Fruit fly (Drosophila melanogaster) whole organism, pupa: Measurements from ENCODE around the gene CG16998.

ENCODE experiments used
- CG12605 ChIP-seq: fragments of 200-800 bp; sonication (Bioruptor generic); IDR thresholded peaks from 2 replicates; pipeline ENCODE4 v1.3.6; 2022; ENCODE audit warnings: missing biosample characterization, missing genetic modification characterization
- CG15710 ChIP-seq: fragments of 200-800 bp; sonication (Bioruptor generic); optimal IDR thresholded peaks from 2 replicates; lab custom pipeline; 2018; ENCODE audit warnings: missing biosample characterization, mild to moderate bottlenecking, missing genetic modification characterization, moderate library complexity
- CG17806 ChIP-seq: fragments of 200-800 bp; sonication (Bioruptor generic); optimal IDR thresholded peaks from 2 replicates; lab custom pipeline; 2018; ENCODE audit warnings: missing biosample characterization, mild to moderate bottlenecking, missing genetic modification characterization, moderate library complexity
- CG8301 ChIP-seq: fragments of 200-800 bp; sonication (Bioruptor generic); optimal IDR thresholded peaks from 2 replicates; lab custom pipeline; 2018; ENCODE audit warnings: missing biosample characterization, mild to moderate bottlenecking, missing genetic modification characterization
- CG9948 ChIP-seq: fragments of 200-800 bp; sonication (Bioruptor generic); optimal IDR thresholded peaks from 2 replicates; lab custom pipeline; 2018; ENCODE audit warnings: missing biosample characterization, mild to moderate bottlenecking, missing genetic modification characterization, moderate library complexity
- D1 ChIP-seq: fragments of 200-800 bp; sonication (Bioruptor generic); optimal IDR thresholded peaks from 2 replicates; lab custom pipeline; 2018; ENCODE audit warnings: missing biosample characterization, mild to moderate bottlenecking, missing genetic modification characterization, moderate library complexity
- EcR ChIP-seq: fragments of 200-800 bp; sonication (Bioruptor generic); optimal IDR thresholded peaks from 3 replicates; lab custom pipeline; 2019; ENCODE audit warnings: missing biosample characterization, missing genetic modification characterization, mild to moderate bottlenecking, moderate library complexity, missing genetic modification reagents
- Snoo ChIP-seq: fragments of 200-800 bp; sonication (Bioruptor generic); optimal IDR thresholded peaks from 3 replicates; lab custom pipeline; 2017; ENCODE audit warnings: missing biosample characterization, mild to moderate bottlenecking, missing genetic modification characterization, inconsistent platforms
- fd96Ca ChIP-seq: fragments of 200-800 bp; sonication (Bioruptor generic); IDR thresholded peaks from 3 replicates; pipeline ENCODE4 v1.3.6; 2022; ENCODE audit warnings: missing biosample characterization, missing genetic modification characterization
- gl ChIP-seq: fragments of 200-800 bp; sonication (Bioruptor generic); optimal IDR thresholded peaks from 2 replicates; lab custom pipeline; 2018; ENCODE audit warnings: missing biosample characterization, mild to moderate bottlenecking, missing genetic modification characterization

- no peak for TF ChIP-seq fd96Ca (GFP tag; lab: Robert Waterston, UW)
- no peak for TF ChIP-seq D1 (tag; lab: Kevin White, UChicago)
- no peak for TF ChIP-seq CG15710
- no peak for TF ChIP-seq CG8301 (tag; lab: Kevin White, UChicago)
- TF ChIP-seq CG17806 (tag; lab: Kevin White, UChicago), result no peak
- no peak for TF ChIP-seq EcR (GFP tag; lab: Kevin White, UChicago)
- TF ChIP-seq CG12605, result no peak
- no peak for TF ChIP-seq gl (tag; lab: Kevin White, UChicago)
- no peak for TF ChIP-seq Snoo (tag; lab: Kevin White, UChicago)
- no peak for TF ChIP-seq CG9948 (tag; lab: Kevin White, UChicago)
These were observed at the start of gene CG16998 for dm6 chr3L:7539736-7540135.
